Worm (Caenorhabditis elegans): ENCODE data around the gene arrd-26.

Gene arrd-26

ce11 chrIV:2111300-2111874 is 45.4 kb downstream of the arrd-26 start, which contains the start of gene che-6:
che-6 (minus strand) TSS chrIV:2111408.
- TF ChIP-seq lin-38 (GFP tag; IDR thresholded peaks at IDR 0.05) (peak; percentile 58), Y75B8A.6 (GFP tag; IDR thresholded peaks at IDR 0.05) (0 out of 2 replicates have a peak, but pooled peaks have one; percentile 44), dmd-8 (GFP tag; IDR thresholded peaks at IDR 0.05) (0 out of 2 replicates have a peak, but pooled peaks have one; percentile 20), vab-7 (GFP tag; IDR thresholded peaks at IDR 0.05) (no peak), D1046.2 (GFP tag; IDR thresholded peaks at IDR 0.05) (no peak), nhr-102 (tag; optimal IDR thresholded peaks at IDR 0.05) (peak; percentile 37), zag-1 (tag; optimal IDR thresholded peaks at IDR 0.05) (no peak), T26A8.4 (GFP tag; IDR thresholded peaks at IDR 0.05) (0 out of 2 replicates have a peak, but pooled peaks have one; percentile 29), lim-7 (GFP tag; IDR thresholded peaks at IDR 0.05) (0 out of 2 replicates have a peak, but pooled peaks have one; percentile 19), daf-16 (GFP tag; optimal IDR thresholded peaks at IDR 0.05) (no peak), daf-16 (tag; optimal IDR thresholded peaks at IDR 0.05) (peak; percentile 22), pha-4 (GFP tag; IDR thresholded peaks at IDR 0.05) (0 out of 2 replicates have a peak, but pooled peaks have one; percentile 51), pha-4 (tag; optimal IDR thresholded peaks at IDR 0.05) (no peak), dmd-6 (GFP tag; IDR thresholded peaks at IDR 0.05) (peak; percentile 39), lsy-2 (tag; optimal IDR thresholded peaks at IDR 0.05) (peak in 1 of 2 experiments; percentile 12), nhr-48 (tag; optimal IDR thresholded peaks at IDR 0.05) (peak; percentile 9), saeg-2 (GFP tag; IDR thresholded peaks at IDR 0.05) (peak; percentile 60; the same call in 1 of the 2 replicates), mep-1 (tag; optimal IDR thresholded peaks at IDR 0.05) (peak; percentile 31), dve-1 (tag; optimal IDR thresholded peaks at IDR 0.05; ENCODE audit: insufficient read depth) (peak; percentile 45), ceh-32 (tag; optimal IDR thresholded peaks at IDR 0.05; ENCODE audit: poor library complexity) (no peak), tra-1 (GFP tag; IDR thresholded peaks at IDR 0.05) (no peak), T20F7.1 (GFP tag; optimal IDR thresholded peaks at IDR 0.05) (peak; percentile 34), zfp-3 (GFP tag; conservative IDR thresholded peaks at IDR 0.05) (peak; percentile 26), tag-97 (GFP tag; IDR thresholded peaks at IDR 0.05) (no peak), aha-1 (tag) (peak; percentile 86)

- TF ChIP-seq lin-38 (GFP tag; IDR thresholded peaks at IDR 0.05), result peak; percentile 6; the same call in 1 of the 2 replicates
- no peak for TF ChIP-seq daf-16 (GFP tag; optimal IDR thresholded peaks at IDR 0.05)
- TF ChIP-seq daf-16 (tag; optimal IDR thresholded peaks at IDR 0.05), result peak; percentile 35
- no peak for TF ChIP-seq nhr-10 (tag; optimal IDR thresholded peaks at IDR 0.05)
- peak; percentile 81 for TF ChIP-seq mdt-29 (GFP tag; IDR thresholded peaks at IDR 0.05)
- no peak for TF ChIP-seq hif-1 (tag; optimal IDR thresholded peaks at IDR 0.05)
These were observed 47.5 kb downstream of the arrd-26 start, which contains the start of gene C23H5.8 for ce11 chrIV:2113362-2114056. C23H5.8 (minus strand) TSS chrIV:2113412.

ce11 chrIV:2114337-2114736 is 48.3 kb downstream of the arrd-26 start, which contains the start of gene xbx-4:
xbx-4 (plus strand) TSS chrIV:2114637.
- no peak for TF ChIP-seq spr-3 (GFP tag; optimal IDR thresholded peaks at IDR 0.05)
- TF ChIP-seq aha-1 (tag), result peak; percentile 80

ce11 chrIV:2117268-2117667 is 51.3 kb downstream of the arrd-26 start:
- TF ChIP-seq dve-1 (tag; optimal IDR thresholded peaks at IDR 0.05; ENCODE audit: insufficient read depth), result no peak
- no peak for TF ChIP-seq madf-5 (GFP tag; IDR thresholded peaks at IDR 0.05)
- no peak for TF ChIP-seq hif-1 (tag; optimal IDR thresholded peaks at IDR 0.05)
- TF ChIP-seq daf-19 (GFP tag; conservative IDR thresholded peaks at IDR 0.05), result no peak
- no peak for TF ChIP-seq duxl-1 (tag; optimal IDR thresholded peaks at IDR 0.05; ENCODE audit: poor library complexity)
- no peak for TF ChIP-seq D1046.2 (GFP tag; IDR thresholded peaks at IDR 0.05)
- TF ChIP-seq lin-39 (tag; optimal IDR thresholded peaks at IDR 0.05), result no peak
- TF ChIP-seq nhr-111 (GFP tag; optimal IDR thresholded peaks at IDR 0.05), result no peak
- no peak for TF ChIP-seq mdt-29 (GFP tag; IDR thresholded peaks at IDR 0.05)
- no peak for TF ChIP-seq aly-2 (tag; optimal IDR thresholded peaks at IDR 0.05)
- TF ChIP-seq attf-4 (tag; optimal IDR thresholded peaks at IDR 0.05), result no peak
- no peak for TF ChIP-seq lin-15B (tag; optimal IDR thresholded peaks at IDR 0.05)
- no peak for TF ChIP-seq hlh-11 (tag; optimal IDR thresholded peaks at IDR 0.05)
- no peak for TF ChIP-seq set-16 (GFP tag; IDR thresholded peaks at IDR 0.05)
- TF ChIP-seq egl-43 (GFP tag; IDR thresholded peaks at IDR 0.05), result no peak
- TF ChIP-seq ctbp-1 (GFP tag; IDR thresholded peaks at IDR 0.05), result no peak
- TF ChIP-seq ama-1 (optimal IDR thresholded peaks at IDR 0.05), result no peak
- TF ChIP-seq fos-1 (tag; optimal IDR thresholded peaks at IDR 0.05), result no peak
- no peak for TF ChIP-seq tra-1 (GFP tag; IDR thresholded peaks at IDR 0.05)
- TF ChIP-seq hmg-1.1 (GFP tag; IDR thresholded peaks at IDR 0.05), result no peak
